Worm (Caenorhabditis elegans) whole organism, L4/young adult: ENCODE results near the gene spp-1.

Experiments used
- W03F9.2 ChIP-seq: fragments of 150-350 bp; optimal IDR thresholded peaks from 2 replicates; lab custom pipeline; 2014; ENCODE audit warnings: missing biosample characterization, missing genetic modification characterization
- dao-5 ChIP-seq: sonication (generic microtip); optimal IDR thresholded peaks from 2 replicates; lab custom pipeline; 2016; ENCODE audit warnings: missing genotype, missing genetic modification characterization, moderate library complexity, missing compliant biosample characterization
- him-1 ChIP-seq: sonication (generic microtip); optimal IDR thresholded peaks from 2 replicates; lab custom pipeline; 2016; ENCODE audit warnings: missing genotype, missing genetic modification reagents, missing genetic modification characterization, missing compliant biosample characterization

DNA sequence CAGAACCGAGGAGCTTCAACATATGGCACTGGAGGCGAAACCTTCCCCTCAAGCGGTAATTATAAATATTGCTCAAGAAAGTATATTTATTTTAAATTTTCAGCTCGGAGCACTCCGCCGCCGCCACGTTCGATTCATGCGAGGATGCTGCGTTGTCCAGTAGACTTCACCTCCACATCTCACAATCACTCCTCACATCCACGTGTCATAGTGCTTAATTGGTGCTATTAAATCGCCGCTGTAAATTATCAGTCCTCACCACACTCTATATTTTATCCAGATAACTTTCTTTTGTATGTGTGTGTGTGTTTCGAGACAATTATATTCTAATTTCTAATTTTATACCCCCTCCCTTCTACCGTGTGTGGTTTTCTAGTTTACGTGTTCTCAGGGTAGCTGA is 877 bp downstream of the spp-1 start:
- no peak for TF ChIP-seq W03F9.2 (tag; lab: Kevin White, UChicago)
- TF ChIP-seq him-1 (tag; lab: Kevin White, UChicago) = no peak
- no peak for TF ChIP-seq dao-5 (tag; lab: Kevin White, UChicago)
